Worm (Caenorhabditis elegans) whole organism, mixed stage, embryonic: ENCODE measurements around the gene ceh-39.

Experiments
- ceh-39 ChIP-seq: fragments of 150-350 bp; optimal IDR thresholded peaks from 2 replicates; lab custom pipeline; 2014; ENCODE audit warnings: missing biosample characterization, missing genetic modification characterization
- ceh-43 ChIP-seq: fragments of 200-800 bp; sonication (Bioruptor generic); optimal IDR thresholded peaks from 2 replicates; lab custom pipeline; 2018; ENCODE audit warnings: mild to moderate bottlenecking, missing genetic modification characterization, moderate library complexity, missing compliant biosample characterization
- ces-1 ChIP-seq: fragments of 150-350 bp; optimal IDR thresholded peaks from 2 replicates; lab custom pipeline; 2014; ENCODE audit warnings: missing biosample characterization, missing genetic modification reagents, missing genetic modification characterization
- mep-1 ChIP-seq: fragments of 150-350 bp; optimal IDR thresholded peaks from 2 replicates; lab custom pipeline; 2017; ENCODE audit warnings: missing biosample characterization, missing genetic modification reagents, missing genetic modification characterization, inconsistent platforms
- nhr-2 ChIP-seq: fragments of 150-350 bp; optimal IDR thresholded peaks from 2 replicates; lab custom pipeline; 2014; ENCODE audit warnings: missing biosample characterization, missing genetic modification characterization
- nhr-237 ChIP-seq: fragments of 150-350 bp; optimal IDR thresholded peaks from 2 replicates; lab custom pipeline; 2014; ENCODE audit warnings: missing biosample characterization, missing genetic modification characterization
- nhr-76 ChIP-seq: sonication (generic microtip); optimal IDR thresholded peaks from 2 replicates; lab custom pipeline; 2017; ENCODE audit warnings: missing biosample characterization, missing genetic modification characterization
- pha-4 ChIP-seq: fragments of 150-350 bp; optimal IDR thresholded peaks from 2 replicates; lab custom pipeline; 2018; ENCODE audit warnings: missing biosample characterization, missing genetic modification reagents, missing genetic modification characterization
- unc-120 ChIP-seq: sonication (generic microtip); optimal IDR thresholded peaks from 2 replicates; lab custom pipeline; 2017; ENCODE audit warnings: missing genetic modification characterization, missing compliant biosample characterization; ENCODE audit not compliant: poor library complexity, severe bottlenecking
- unc-39 ChIP-seq: fragments of 150-350 bp; optimal IDR thresholded peaks from 2 replicates; lab custom pipeline; 2014; ENCODE audit warnings: missing biosample characterization, missing genetic modification characterization
- unc-62 ChIP-seq: fragments of 150-350 bp; optimal IDR thresholded peaks from 2 replicates; lab custom pipeline; 2014; ENCODE audit warnings: missing biosample characterization, missing genetic modification reagents, missing genetic modification characterization

- TF ChIP-seq nhr-237 (tag; lab: Kevin White, UChicago): no peak
- TF ChIP-seq unc-39 (tag; lab: Kevin White, UChicago): no peak
- peak; percentile 33 for TF ChIP-seq unc-120
- no peak for TF ChIP-seq unc-62 (GFP tag; lab: Kevin White, UChicago)
- no peak for TF ChIP-seq nhr-76 (tag; lab: Kevin White, UChicago)
- TF ChIP-seq pha-4 (tag; lab: Kevin White, UChicago): no peak
- TF ChIP-seq ceh-43 (GFP tag; lab: Kevin White, UChicago): peak; percentile 65
- TF ChIP-seq mep-1 (tag; lab: Kevin White, UChicago): no peak
- TF ChIP-seq nhr-2 (tag; lab: Kevin White, UChicago): no peak
- TF ChIP-seq ceh-39: no peak
- TF ChIP-seq ces-1 (GFP tag; lab: Kevin White, UChicago): no peak
These were observed 18.3 kb downstream of the ceh-39 start for ce11 chrX:1837703-1838102.
